Fruit fly (Drosophila melanogaster) whole organism, embryonic: ENCODE results near the gene CG3726.
A peak's percentile ranks its signal among the peaks of the same experiment; 100 is the strongest.

Experiments
- Abd-B ChIP-seq: fragments of 200-800 bp; sonication (Bioruptor generic); optimal IDR thresholded peaks from 2 replicates; lab custom pipeline; 2018; ENCODE audit warnings: missing biosample characterization, mild to moderate bottlenecking, missing genetic modification characterization, moderate library complexity
- BEAF-32 ChIP-seq: fragments of 200-800 bp; sonication (Bioruptor generic); optimal IDR thresholded peaks from 3 replicates; lab custom pipeline; 2017; ENCODE audit warnings: missing biosample characterization, missing genetic modification characterization, mild to moderate bottlenecking, moderate library complexity, missing genetic modification reagents
- CG10959 ChIP-seq: fragments of 200-800 bp; sonication (Bioruptor generic); IDR thresholded peaks from 2 replicates; pipeline ENCODE4 v1.3.6; 2022; ENCODE audit warnings: missing biosample characterization, missing genetic modification characterization
- CG11456 ChIP-seq: fragments of 200-800 bp; sonication (Bioruptor generic); IDR thresholded peaks from 3 replicates; pipeline ENCODE4 v1.3.6; 2022; ENCODE audit warnings: missing biosample characterization, missing genetic modification characterization
- CG11695 ChIP-seq: fragments of 200-800 bp; sonication (Bioruptor generic); IDR thresholded peaks from 3 replicates; pipeline ENCODE4 v1.3.6; 2022; ENCODE audit warnings: missing biosample characterization, missing genetic modification characterization
- CG14441 ChIP-seq: fragments of 200-800 bp; sonication (Bioruptor generic); IDR thresholded peaks from 2 replicates; pipeline ENCODE4 v1.3.6; 2022; ENCODE audit warnings: missing biosample characterization, missing genetic modification characterization
- CG14667 ChIP-seq: fragments of 200-800 bp; sonication (Bioruptor generic); IDR thresholded peaks from 2 replicates; pipeline ENCODE4 v1.3.6; 2022; ENCODE audit warnings: missing biosample characterization, missing genetic modification characterization
- CG14860 ChIP-seq: fragments of 200-800 bp; sonication (Bioruptor generic); IDR thresholded peaks from 3 replicates; pipeline ENCODE4 v1.3.6; 2022; ENCODE audit warnings: missing biosample characterization, missing genetic modification characterization; ENCODE audit not compliant: partially characterized antibody
- CG15269 ChIP-seq: fragments of 200-800 bp; sonication (Bioruptor generic); optimal IDR thresholded peaks from 2 replicates; lab custom pipeline; 2018; ENCODE audit warnings: missing biosample characterization, mild to moderate bottlenecking, missing genetic modification characterization, moderate library complexity
- CG15479 ChIP-seq: fragments of 200-800 bp; sonication (Bioruptor generic); optimal IDR thresholded peaks from 3 replicates; lab custom pipeline; 2019; ENCODE audit warnings: missing biosample characterization, mild to moderate bottlenecking, missing genetic modification characterization, moderate library complexity
- CG1602 ChIP-seq: fragments of 200-800 bp; sonication (Bioruptor generic); optimal IDR thresholded peaks from 3 replicates; lab custom pipeline; 2016; ENCODE audit warnings: missing biosample characterization, missing genetic modification characterization
- CG17359 ChIP-seq: fragments of 200-800 bp; sonication (Bioruptor generic); optimal IDR thresholded peaks from 3 replicates; lab custom pipeline; 2018; ENCODE audit warnings: missing biosample characterization, mild to moderate bottlenecking, missing genetic modification characterization, moderate library complexity
- CG2889 ChIP-seq: fragments of 200-800 bp; sonication (Bioruptor generic); IDR thresholded peaks from 3 replicates; pipeline ENCODE4 v1.3.6; 2022; ENCODE audit warnings: missing biosample characterization, missing genetic modification characterization
- CG32767 ChIP-seq: fragments of 200-800 bp; sonication (Bioruptor generic); IDR thresholded peaks from 2 replicates; pipeline ENCODE4 v1.3.6; 2022; ENCODE audit warnings: missing biosample characterization, missing genetic modification characterization
- CG3281 ChIP-seq: fragments of 200-800 bp; sonication (Bioruptor generic); optimal IDR thresholded peaks from 3 replicates; lab custom pipeline; 2017; ENCODE audit warnings: missing biosample characterization, mild to moderate bottlenecking, missing genetic modification characterization
- CG4360 ChIP-seq: fragments of 200-800 bp; sonication (Bioruptor generic); IDR thresholded peaks from 2 replicates; pipeline ENCODE4 v1.3.6; 2022; ENCODE audit warnings: missing biosample characterization, missing genetic modification characterization
- CG43689 ChIP-seq: fragments of 200-800 bp; sonication (Bioruptor generic); IDR thresholded peaks from 2 replicates; pipeline ENCODE4 v1.3.6; 2022; ENCODE audit warnings: missing biosample characterization, missing genetic modification characterization
- CG5953 ChIP-seq: fragments of 200-800 bp; sonication (Bioruptor generic); IDR thresholded peaks from 2 replicates; pipeline ENCODE4 v1.3.6; 2022; ENCODE audit warnings: missing biosample characterization, missing genetic modification characterization
- CG6272 ChIP-seq: fragments of 200-800 bp; sonication (Bioruptor generic); IDR thresholded peaks from 2 replicates; pipeline ENCODE4 v1.3.6; 2022; ENCODE audit warnings: missing biosample characterization, missing genetic modification characterization
- CG7963 ChIP-seq: fragments of 200-800 bp; sonication (Bioruptor generic); IDR thresholded peaks from 3 replicates; pipeline ENCODE4 v1.3.6; 2022; ENCODE audit warnings: missing biosample characterization, missing genetic modification characterization; ENCODE audit not compliant: partially characterized antibody
- CG8359 ChIP-seq: fragments of 200-800 bp; sonication (Bioruptor generic); optimal IDR thresholded peaks from 2 replicates; lab custom pipeline; 2017; ENCODE audit warnings: missing biosample characterization, mild to moderate bottlenecking, missing genetic modification characterization, borderline replicate concordance
- CHES-1-like ChIP-seq: fragments of 200-800 bp; sonication (Bioruptor generic); optimal IDR thresholded peaks from 2 replicates; lab custom pipeline; 2016; ENCODE audit warnings: missing biosample characterization, missing genetic modification characterization
- Chrac-16 ChIP-seq: fragments of 200-800 bp; sonication (Bioruptor generic); optimal IDR thresholded peaks from 3 replicates; lab custom pipeline; 2016; ENCODE audit warnings: missing biosample characterization, missing genetic modification characterization
- Dek ChIP-seq: fragments of 200-800 bp; sonication (Bioruptor generic); optimal IDR thresholded peaks from 3 replicates; lab custom pipeline; 2019; ENCODE audit warnings: missing biosample characterization, mild to moderate bottlenecking, missing genetic modification characterization, moderate library complexity
- Doc3 ChIP-seq: fragments of 200-800 bp; sonication (Bioruptor generic); IDR thresholded peaks from 3 replicates; pipeline ENCODE4 v1.3.6; 2022; ENCODE audit warnings: missing biosample characterization, missing genetic modification characterization; ENCODE audit not compliant: partially characterized antibody
- H15 ChIP-seq: fragments of 200-800 bp; sonication (Bioruptor generic); IDR thresholded peaks from 3 replicates; pipeline ENCODE4 v1.3.6; 2022; ENCODE audit warnings: missing biosample characterization, missing genetic modification characterization
- Hand ChIP-seq: fragments of 200-800 bp; sonication (Bioruptor generic); optimal IDR thresholded peaks from 2 replicates; lab custom pipeline; 2017; ENCODE audit warnings: mild to moderate bottlenecking, missing biosample characterization, missing genetic modification reagents, missing genetic modification characterization
- HmgZ ChIP-seq: fragments of 200-800 bp; sonication (Bioruptor generic); optimal IDR thresholded peaks from 2 replicates; lab custom pipeline; 2018; ENCODE audit warnings: missing biosample characterization, mild to moderate bottlenecking, missing genetic modification characterization
- Hmx ChIP-seq: fragments of 200-800 bp; sonication (Bioruptor generic); optimal IDR thresholded peaks from 2 replicates; lab custom pipeline; 2016; ENCODE audit warnings: missing biosample characterization, missing genetic modification characterization
- Tbp ChIP-seq: fragments of >200 bp; optimal IDR thresholded peaks from 2 replicates; lab custom pipeline; 2018; ENCODE audit warnings: missing biosample characterization, missing genetic modification characterization
- Xbp1 ChIP-seq: fragments of 200-800 bp; sonication (Bioruptor generic); optimal IDR thresholded peaks from 3 replicates; lab custom pipeline; 2016; ENCODE audit warnings: missing biosample characterization, mild to moderate bottlenecking, missing genetic modification characterization
- al ChIP-seq: fragments of 200-800 bp; sonication (Bioruptor generic); IDR thresholded peaks from 2 replicates; pipeline ENCODE4 v1.3.6; 2022; ENCODE audit warnings: missing biosample characterization, missing genetic modification characterization
- ase ChIP-seq: fragments of 200-800 bp; sonication (Bioruptor generic); IDR thresholded peaks from 3 replicates; pipeline ENCODE4 v1.3.6; 2022; ENCODE audit warnings: missing biosample characterization, missing genetic modification characterization
- br ChIP-seq: fragments of >200 bp; optimal IDR thresholded peaks from 2 replicates; lab custom pipeline; 2017
- chif ChIP-seq, 2 experiments: fragments of 200-800 bp; sonication (Bioruptor generic); optimal IDR thresholded peaks; 3 replicates each; lab custom pipeline; 2016; ENCODE audit warnings: missing biosample characterization in 2 of 2, missing genetic modification characterization in 2 of 2
- ci ChIP-seq: fragments of 200-800 bp; sonication (Bioruptor generic); IDR thresholded peaks from 3 replicates; pipeline ENCODE4 v1.3.6; 2022; ENCODE audit warnings: missing biosample characterization, missing genetic modification characterization
- dati ChIP-seq: fragments of 200-800 bp; sonication (Bioruptor generic); IDR thresholded peaks from 2 replicates; pipeline ENCODE4 v1.3.6; 2022; ENCODE audit warnings: missing biosample characterization, missing genetic modification characterization
- eve ChIP-seq, 2 experiments: fragments of >200 bp; optimal IDR thresholded peaks; 2 replicates each; lab custom pipeline; 2017; ENCODE audit warnings: missing biosample characterization in 2 of 2, missing genetic modification characterization in 2 of 2
- gro ChIP-seq: fragments of 200-800 bp; sonication (Bioruptor generic); optimal IDR thresholded peaks from 2 replicates; lab custom pipeline; 2016; ENCODE audit warnings: missing biosample characterization, missing genetic modification characterization
- jigr1 ChIP-seq: fragments of 200-800 bp; sonication (Bioruptor generic); IDR thresholded peaks from 3 replicates; pipeline ENCODE4 v1.3.6; 2022; ENCODE audit warnings: missing biosample characterization, missing genetic modification characterization
- lola ChIP-seq, 3 experiments: fragments of >200 bp in 2 of 3; fragments of 200-800 bp in 1 of 3; sonication (Bioruptor generic) in 1 of 3; optimal IDR thresholded peaks; 2 replicates each; lab custom pipeline; 2017 to 2019; ENCODE audit warnings: missing biosample characterization in 3 of 3, missing genetic modification characterization in 3 of 3, mild to moderate bottlenecking in 1 of 3, moderate library complexity in 1 of 3
- mld ChIP-seq: fragments of 200-800 bp; sonication (Bioruptor generic); IDR thresholded peaks from 3 replicates; pipeline ENCODE4 v1.3.6; 2022; ENCODE audit warnings: missing biosample characterization, missing genetic modification characterization; ENCODE audit not compliant: partially characterized antibody
- ranshi ChIP-seq: fragments of 200-800 bp; sonication (Bioruptor generic); IDR thresholded peaks from 2 replicates; pipeline ENCODE4 v1.3.6; 2022; ENCODE audit warnings: missing biosample characterization, missing genetic modification characterization
- sima ChIP-seq: fragments of 200-800 bp; sonication (Bioruptor generic); optimal IDR thresholded peaks from 2 replicates; lab custom pipeline; 2016; ENCODE audit warnings: missing biosample characterization, missing genetic modification characterization
- slou ChIP-seq: fragments of 200-800 bp; sonication (Bioruptor generic); optimal IDR thresholded peaks from 3 replicates; lab custom pipeline; 2016; ENCODE audit warnings: missing biosample characterization, missing genetic modification characterization
- sob ChIP-seq: fragments of 200-800 bp; sonication (Bioruptor generic); IDR thresholded peaks from 2 replicates; pipeline ENCODE4 v1.3.6; 2022; ENCODE audit warnings: missing biosample characterization, missing genetic modification characterization
- sug ChIP-seq: fragments of 200-800 bp; optimal IDR thresholded peaks from 2 replicates; lab custom pipeline; 2019; ENCODE audit warnings: missing biosample characterization, mild to moderate bottlenecking, missing genetic modification characterization, moderate library complexity
- tll ChIP-seq, 2 experiments: fragments of 200-800 bp in 1 of 2; fragments of >200 bp in 1 of 2; sonication (Bioruptor generic) in 1 of 2; optimal IDR thresholded peaks; 2 replicates each; lab custom pipeline; 2017 to 2019; ENCODE audit warnings: missing biosample characterization in 2 of 2, missing genetic modification characterization in 2 of 2, mild to moderate bottlenecking in 1 of 2, moderate library complexity in 1 of 2
- usp ChIP-seq: fragments of >200 bp; optimal IDR thresholded peaks from 2 replicates; lab custom pipeline; 2017; ENCODE audit warnings: missing biosample characterization, missing genetic modification characterization
- vvl ChIP-seq: fragments of 200-800 bp; sonication (Bioruptor generic); IDR thresholded peaks from 2 replicates; pipeline ENCODE4 v1.3.6; 2022; ENCODE audit warnings: missing biosample characterization, missing genetic modification characterization
- wek ChIP-seq: fragments of 200-800 bp; sonication (Bioruptor generic); optimal IDR thresholded peaks from 3 replicates; lab custom pipeline; 2018; ENCODE audit warnings: missing biosample characterization, mild to moderate bottlenecking, missing genetic modification characterization, moderate library complexity

Gene CG3726

DNA sequence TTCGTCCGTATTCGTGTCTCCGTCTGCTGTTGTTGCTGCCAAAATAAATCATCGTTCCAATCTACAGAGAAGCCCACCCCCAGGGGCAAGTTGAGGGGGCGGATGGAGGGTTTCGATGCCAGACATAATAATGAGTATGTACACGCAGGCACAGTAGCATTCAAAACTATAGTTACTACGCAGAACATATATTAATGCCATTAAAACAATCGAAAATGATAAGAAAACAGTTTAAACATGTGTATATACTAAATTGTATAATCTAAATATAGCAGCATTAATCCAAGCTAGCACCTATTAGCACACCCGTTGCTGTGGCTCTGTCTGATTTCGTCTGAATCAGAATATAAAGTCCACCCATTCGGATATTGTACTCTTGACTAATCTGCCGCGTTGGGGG is 64.0 kb downstream of the CG3726 start:
- TF ChIP-seq Tbp (GFP tag; lab: Kevin White, UChicago) (no peak), Hmx (GFP tag; lab: Kevin White, UChicago) (peak; percentile 15), slou (GFP tag; lab: Kevin White, UChicago) (peak; percentile 43), CG2889 (peak; percentile 72; the same call in 2 of the 3 replicates), chif (GFP tag; optimal IDR thresholded peaks at IDR 0.05; lab: Kevin White, UChicago) (peak; percentile 23 to 42), Xbp1 (GFP tag; lab: Kevin White, UChicago) (peak; percentile 70), CG14860 (no peak), sug (tag; lab: Kevin White, UChicago) (peak; percentile 76), gro (peak; percentile 64), eve (GFP tag; optimal IDR thresholded peaks at IDR 0.05; lab: Kevin White, UChicago) (peak in 1 of 2 experiments; percentile 89), Chrac-16 (GFP tag; lab: Kevin White, UChicago) (peak; percentile 65), Abd-B (GFP tag; lab: Kevin White, UChicago) (peak; percentile 59), CG1602 (peak; percentile 48), tll (GFP tag; optimal IDR thresholded peaks at IDR 0.05; lab: Kevin White, UChicago) (no peak), ase (GFP tag; lab: Robert Waterston, UW) (peak; percentile 68; the same call in 2 of the 3 replicates), CG3281 (GFP tag; lab: Kevin White, UChicago) (peak; percentile 79), CG11695 (GFP tag; lab: Robert Waterston, UW) (peak; percentile 87), ci (GFP tag; lab: Robert Waterston, UW) (peak; percentile 88), al (GFP tag; lab: Robert Waterston, UW) (peak; percentile 73), Hand (peak; percentile 77), ranshi (GFP tag; lab: Robert Waterston, UW) (peak; percentile 81), sob (peak; percentile 82), BEAF-32 (GFP tag; lab: Kevin White, UChicago) (no peak), dati (GFP tag; lab: Robert Waterston, UW) (peak; percentile 70; the same call in 1 of the 2 replicates), sima (GFP tag; lab: Kevin White, UChicago) (no peak), HmgZ (tag; lab: Kevin White, UChicago) (peak; percentile 83), lola (GFP tag; optimal IDR thresholded peaks at IDR 0.05; lab: Kevin White, UChicago) (no peak), vvl (peak; percentile 89), CG7963 (GFP tag; lab: Robert Waterston, UW) (no peak), usp (no peak), CG11456 (GFP tag; lab: Robert Waterston, UW) (peak; percentile 81), CG17359 (tag; lab: Kevin White, UChicago) (peak; percentile 74), CG14667 (GFP tag; lab: Robert Waterston, UW) (peak; percentile 69; the same call in 1 of the 2 replicates), Dek (peak; percentile 73), H15 (GFP tag; lab: Robert Waterston, UW) (peak; percentile 64; the same call in 2 of the 3 replicates), mld (GFP tag; lab: Robert Waterston, UW) (no peak), wek (GFP tag; lab: Kevin White, UChicago) (peak; percentile 21), jigr1 (peak; percentile 32; the same call in 1 of the 3 replicates), CG5953 (GFP tag; lab: Robert Waterston, UW) (peak; percentile 52; the same call in 1 of the 2 replicates), CG43689 (GFP tag; lab: Robert Waterston, UW) (0 out of 2 replicates have a peak, but pooled peaks have one; percentile 61), CG10959 (GFP tag; lab: Robert Waterston, UW) (no peak), CG8359 (GFP tag; lab: Kevin White, UChicago) (no peak), CHES-1-like (peak; percentile 14), CG15479 (no peak), CG32767 (GFP tag; lab: Robert Waterston, UW) (peak; percentile 83), CG15269 (peak; percentile 84), CG4360 (no peak), CG14441 (GFP tag; lab: Robert Waterston, UW) (peak; percentile 82), CG6272 (GFP tag; lab: Robert Waterston, UW) (peak; percentile 44; the same call in 1 of the 2 replicates), Doc3 (GFP tag; lab: Robert Waterston, UW) (no peak), br (no peak)
